Worm (Caenorhabditis elegans) whole organism, L1 larva: ENCODE results near the gene rgs-7.

Experiments
- C04F5.9 ChIP-seq: sonication (generic microtip); optimal IDR thresholded peaks from 2 replicates; lab custom pipeline; 2016; ENCODE audit warnings: missing genetic modification characterization, missing compliant biosample characterization
- ces-1 ChIP-seq: fragments of 150-350 bp; optimal IDR thresholded peaks from 2 replicates; lab custom pipeline; 2014; ENCODE audit warnings: missing biosample characterization, missing genetic modification reagents, missing genetic modification characterization
- mdl-1 ChIP-seq, 2 experiments: fragments of 150-350 bp; optimal IDR thresholded peaks; 2 replicates each; lab custom pipeline; 2014 to 2017; ENCODE audit warnings: missing biosample characterization in 2 of 2, missing genetic modification characterization in 2 of 2, inconsistent platforms in 1 of 2
- nhr-77 ChIP-seq: fragments of 150-350 bp; optimal IDR thresholded peaks from 2 replicates; lab custom pipeline; 2014; ENCODE audit warnings: missing biosample characterization, missing genetic modification characterization

ce11 chrX:3583436-3583835 is 41.1 kb downstream of the rgs-7 start:
- TF ChIP-seq C04F5.9 (tag; lab: Kevin White, UChicago) (no peak), mdl-1 (tag; optimal IDR thresholded peaks at IDR 0.05; lab: Kevin White, UChicago) (no peak), nhr-77 (no peak), ces-1 (GFP tag; lab: Kevin White, UChicago) (no peak)
